Worm (Caenorhabditis elegans) whole organism, L1 larva: ENCODE measurements around the gene rom-2.

Experiments used
- F16B12.6 ChIP-seq: fragments of 150-350 bp; optimal IDR thresholded peaks from 2 replicates; lab custom pipeline; 2014; ENCODE audit warnings: missing biosample characterization, missing genetic modification characterization
- alr-1 ChIP-seq: fragments of 200-800 bp; sonication (Bioruptor generic); optimal IDR thresholded peaks from 2 replicates; lab custom pipeline; 2018; ENCODE audit warnings: borderline replicate concordance, mild to moderate bottlenecking, missing genetic modification characterization, missing compliant biosample characterization
- aly-2 ChIP-seq: fragments of 150-350 bp; optimal IDR thresholded peaks from 2 replicates; lab custom pipeline; 2014; ENCODE audit warnings: missing biosample characterization, missing genetic modification characterization
- blmp-1 ChIP-seq: fragments of 150-350 bp; optimal IDR thresholded peaks from 2 replicates; lab custom pipeline; 2014; ENCODE audit warnings: missing biosample characterization, missing genetic modification characterization
- ceh-63 ChIP-seq: fragments of 200-800 bp; sonication (Bioruptor generic); optimal IDR thresholded peaks from 2 replicates; lab custom pipeline; 2018; ENCODE audit warnings: mild to moderate bottlenecking, missing genetic modification characterization, missing compliant biosample characterization
- ceh-8 ChIP-seq: fragments of 200-800 bp; sonication (Bioruptor generic); optimal IDR thresholded peaks from 2 replicates; lab custom pipeline; 2018; ENCODE audit warnings: mild to moderate bottlenecking, missing genetic modification characterization, moderate library complexity, missing compliant biosample characterization
- ceh-82 ChIP-seq, 3 experiments: fragments of 150-350 bp in 1 of 3; sonication (generic microtip) in 2 of 3; optimal IDR thresholded peaks; 2 replicates each; lab custom pipeline; 2014 to 2017; ENCODE audit warnings: missing biosample characterization in 3 of 3, missing genetic modification characterization in 3 of 3
- ceh-90 ChIP-seq: sonication (generic microtip); optimal IDR thresholded peaks from 2 replicates; lab custom pipeline; 2016; ENCODE audit warnings: missing genetic modification characterization, missing compliant biosample characterization
- dpl-1 ChIP-seq, 3 experiments: fragments of 150-350 bp in 2 of 3; sonication (generic microtip) in 1 of 3; optimal IDR thresholded peaks; 2 replicates each; lab custom pipeline; 2014 to 2017; ENCODE audit warnings: missing biosample characterization in 3 of 3, missing genetic modification characterization in 3 of 3, missing genetic modification reagents in 3 of 3
- dsc-1 ChIP-seq: sonication (generic microtip); optimal IDR thresholded peaks from 2 replicates; lab custom pipeline; 2016; ENCODE audit warnings: mild to moderate bottlenecking, missing genetic modification characterization, missing compliant biosample characterization
- efl-1 ChIP-seq, 4 experiments: fragments of 150-350 bp; optimal IDR thresholded peaks in 3 of 4; peaks in 1 of 4; 1 replicate in 1 of 4; 2 replicates in 3 of 4; lab custom pipeline; 2014; ENCODE audit warnings: missing biosample characterization in 2 of 4, missing genetic modification characterization in 2 of 4, missing genetic modification reagents in 2 of 4
- efl-3 ChIP-seq: fragments of 200-800 bp; sonication (Bioruptor generic); optimal IDR thresholded peaks from 2 replicates; lab custom pipeline; 2018; ENCODE audit warnings: mild to moderate bottlenecking, missing genetic modification characterization, missing compliant biosample characterization
- elt-2 ChIP-seq: sonication (generic microtip); optimal IDR thresholded peaks from 2 replicates; lab custom pipeline; 2016; ENCODE audit warnings: missing genetic modification characterization, mild to moderate bottlenecking, inconsistent platforms, missing compliant biosample characterization, missing genetic modification reagents
- elt-3 ChIP-seq, 6 experiments: fragments of 150-350 bp in 1 of 6; sonication (generic microtip); optimal IDR thresholded peaks; 2 replicates each; lab custom pipeline; 2017 to 2018; ENCODE audit warnings: missing biosample characterization in 6 of 6, missing genetic modification characterization in 6 of 6, inconsistent platforms in 1 of 6
- ets-5 ChIP-seq: fragments of 200-800 bp; sonication (Bioruptor generic); IDR thresholded peaks from 2 replicates; pipeline ENCODE4 v1.3.6; 2022; ENCODE audit warnings: missing genetic modification characterization, missing compliant biosample characterization
- fkh-4 ChIP-seq: sonication (generic microtip); optimal IDR thresholded peaks from 2 replicates; lab custom pipeline; 2016; ENCODE audit warnings: missing compliant biosample characterization, missing genetic modification characterization, borderline replicate concordance
- fos-1 ChIP-seq: fragments of 150-350 bp; optimal IDR thresholded peaks from 2 replicates; lab custom pipeline; 2014; ENCODE audit warnings: missing biosample characterization, missing genetic modification characterization
- grh-1 ChIP-seq: fragments of 200-800 bp; sonication (Bioruptor generic); IDR thresholded peaks from 2 replicates; pipeline ENCODE4 v1.3.6; 2022; ENCODE audit warnings: missing genetic modification reagents, missing genetic modification characterization, missing compliant biosample characterization
- hpl-2 ChIP-seq: fragments of 150-350 bp; optimal IDR thresholded peaks from 2 replicates; lab custom pipeline; 2014; ENCODE audit warnings: missing biosample characterization, missing genetic modification reagents, missing genetic modification characterization
- irx-1 ChIP-seq: sonication (generic microtip); optimal IDR thresholded peaks from 2 replicates; lab custom pipeline; 2016; ENCODE audit warnings: missing genetic modification characterization, missing compliant biosample characterization
- isw-1 ChIP-seq: fragments of 200-800 bp; sonication (Bioruptor generic); IDR thresholded peaks from 2 replicates; pipeline ENCODE4 v1.3.6; 2022; ENCODE audit warnings: missing genetic modification characterization, missing compliant biosample characterization
- lin-14 ChIP-seq: fragments of 200-800 bp; sonication (Bioruptor generic); optimal IDR thresholded peaks from 2 replicates; lab custom pipeline; 2018; ENCODE audit warnings: mild to moderate bottlenecking, missing genetic modification characterization, moderate library complexity, missing compliant biosample characterization
- lin-15B ChIP-seq: fragments of 150-350 bp; sonication (generic microtip); optimal IDR thresholded peaks from 3 replicates; lab custom pipeline; 2014; ENCODE audit warnings: missing biosample characterization, missing genetic modification characterization
- lin-35 ChIP-seq, 2 experiments: fragments of 150-350 bp; optimal IDR thresholded peaks; 2 replicates each; lab custom pipeline; 2014; ENCODE audit warnings: missing biosample characterization in 2 of 2, missing genetic modification characterization in 2 of 2, missing genetic modification reagents in 2 of 2
- lin-39 ChIP-seq: fragments of 150-350 bp; optimal IDR thresholded peaks from 2 replicates; lab custom pipeline; 2014; ENCODE audit warnings: missing biosample characterization, missing genetic modification reagents, missing genetic modification characterization
- lir-3 ChIP-seq: sonication (generic microtip); optimal IDR thresholded peaks from 2 replicates; lab custom pipeline; 2016; ENCODE audit warnings: mild to moderate bottlenecking, missing genetic modification characterization, moderate library complexity, missing compliant biosample characterization; ENCODE audit not compliant: poor library complexity
- lsy-2 ChIP-seq, 2 experiments: fragments of 150-350 bp; optimal IDR thresholded peaks; 2 replicates each; lab custom pipeline; 2014; ENCODE audit warnings: missing biosample characterization in 2 of 2, missing genetic modification characterization in 2 of 2
- mab-9 ChIP-seq: fragments of 200-800 bp; sonication (Bioruptor generic); IDR thresholded peaks from 2 replicates; pipeline ENCODE4 v1.3.6; 2022; ENCODE audit warnings: missing genetic modification reagents, missing genetic modification characterization, missing compliant biosample characterization
- mdl-1 ChIP-seq, 2 experiments: fragments of 150-350 bp; optimal IDR thresholded peaks; 2 replicates each; lab custom pipeline; 2014 to 2017; ENCODE audit warnings: missing biosample characterization in 2 of 2, missing genetic modification characterization in 2 of 2, inconsistent platforms in 1 of 2
- mef-2 ChIP-seq: fragments of 150-350 bp; optimal IDR thresholded peaks from 2 replicates; lab custom pipeline; 2014; ENCODE audit warnings: missing biosample characterization, missing genetic modification characterization
- nhr-11 ChIP-seq: fragments of 150-350 bp; optimal IDR thresholded peaks from 2 replicates; lab custom pipeline; 2014; ENCODE audit warnings: missing biosample characterization, missing genetic modification characterization
- nhr-19 ChIP-seq: fragments of 200-800 bp; sonication (Bioruptor generic); conservative IDR thresholded peaks from 2 replicates; pipeline ENCODE4 v1.3.6; 2022; ENCODE audit warnings: missing genetic modification characterization, missing compliant biosample characterization
- nhr-28 ChIP-seq: fragments of 150-350 bp; optimal IDR thresholded peaks from 2 replicates; lab custom pipeline; 2014; ENCODE audit warnings: missing biosample characterization, missing genetic modification characterization
- nhr-47 ChIP-seq: sonication (generic microtip); optimal IDR thresholded peaks from 2 replicates; lab custom pipeline; 2016; ENCODE audit warnings: mild to moderate bottlenecking, missing genetic modification characterization, moderate library complexity, missing compliant biosample characterization
- nhr-76 ChIP-seq: sonication (generic microtip); optimal IDR thresholded peaks from 2 replicates; lab custom pipeline; 2017; ENCODE audit warnings: missing biosample characterization, missing genetic modification characterization
- nhr-77 ChIP-seq: fragments of 150-350 bp; optimal IDR thresholded peaks from 2 replicates; lab custom pipeline; 2014; ENCODE audit warnings: missing biosample characterization, missing genetic modification characterization
- nhr-84 ChIP-seq: sonication (generic microtip); optimal IDR thresholded peaks from 2 replicates; lab custom pipeline; 2017; ENCODE audit warnings: missing biosample characterization, missing genetic modification characterization
- nhr-85 ChIP-seq: sonication (generic microtip); peaks from one replicate; lab custom pipeline; 2016; ENCODE audit warnings: missing genetic modification characterization, inconsistent platforms, missing compliant biosample characterization
- pax-3 ChIP-seq: fragments of 200-800 bp; sonication (Bioruptor generic); optimal IDR thresholded peaks from 2 replicates; lab custom pipeline; 2018; ENCODE audit warnings: mild to moderate bottlenecking, missing genetic modification characterization, moderate library complexity, missing compliant biosample characterization
- pqm-1 ChIP-seq: sonication (generic microtip); optimal IDR thresholded peaks from 3 replicates; lab custom pipeline; 2017; ENCODE audit warnings: missing biosample characterization, missing genetic modification characterization
- rnt-1 ChIP-seq: sonication (generic microtip); optimal IDR thresholded peaks from 2 replicates; lab custom pipeline; 2016; ENCODE audit warnings: mild to moderate bottlenecking, missing genetic modification characterization, moderate library complexity, missing compliant biosample characterization
- skn-1 ChIP-seq: fragments of 150-350 bp; optimal IDR thresholded peaks from 2 replicates; lab custom pipeline; 2014; ENCODE audit warnings: missing biosample characterization, missing genetic modification characterization
- snpc-4 ChIP-seq: fragments of 150-350 bp; optimal IDR thresholded peaks from 2 replicates; lab custom pipeline; 2014; ENCODE audit warnings: missing biosample characterization, missing genetic modification characterization
- sup-37 ChIP-seq: fragments of 200-800 bp; sonication (Bioruptor generic); optimal IDR thresholded peaks from 2 replicates; lab custom pipeline; 2018; ENCODE audit warnings: mild to moderate bottlenecking, missing genetic modification characterization, missing compliant biosample characterization
- unc-30 ChIP-seq: sonication (generic microtip); optimal IDR thresholded peaks from 2 replicates; lab custom pipeline; 2017; ENCODE audit warnings: missing biosample characterization, missing genetic modification characterization
- unc-86 ChIP-seq: sonication (generic microtip); optimal IDR thresholded peaks from 2 replicates; lab custom pipeline; 2016; ENCODE audit warnings: missing genetic modification characterization, missing compliant biosample characterization
- vab-15 ChIP-seq: sonication (generic microtip); optimal IDR thresholded peaks from 2 replicates; lab custom pipeline; 2017; ENCODE audit warnings: missing genotype, mild to moderate bottlenecking, missing genetic modification characterization, missing compliant biosample characterization
- zag-1 ChIP-seq: fragments of 150-350 bp; optimal IDR thresholded peaks from 2 replicates; lab custom pipeline; 2014; ENCODE audit warnings: missing biosample characterization, missing genetic modification characterization
- zip-4 ChIP-seq: fragments of 200-800 bp; sonication (Bioruptor generic); optimal IDR thresholded peaks from 2 replicates; lab custom pipeline; 2018; ENCODE audit warnings: mild to moderate bottlenecking, missing genetic modification characterization, moderate library complexity, missing compliant biosample characterization
- ztf-11 ChIP-seq, 2 experiments: sonication (generic microtip); optimal IDR thresholded peaks; 2 replicates each; lab custom pipeline; 2016 to 2017; ENCODE audit warnings: missing genetic modification characterization in 2 of 2, missing biosample characterization in 1 of 2, missing compliant biosample characterization in 1 of 2

The rom-2 gene

ce11 chrIII:9619079-9619761, 23.8 kb upstream of the rom-2 start, which contains the start of gene hlh-11 (continued):
- TF ChIP-seq aly-2 (tag; lab: Kevin White, UChicago) (peak; percentile 33), elt-2 (tag; lab: Kevin White, UChicago) (peak; percentile 65), fkh-4 (tag; lab: Kevin White, UChicago) (peak; percentile 72), nhr-85 (peak; percentile 97), snpc-4 (tag; lab: Kevin White, UChicago) (peak; percentile 50), unc-30 (no peak), fos-1 (peak; percentile 58), pqm-1 (peak; percentile 27), efl-1 (optimal IDR thresholded peaks at IDR 0.05; lab: Kevin White, UChicago) (peak; percentile 82 to 88), efl-1 (GFP tag; optimal IDR thresholded peaks at IDR 0.05 in 1 of 2; lab: Kevin White, UChicago) (peak; percentile 60 to 93), ceh-8 (peak; percentile 47), mef-2 (tag; lab: Kevin White, UChicago) (peak; percentile 59), unc-86 (peak; percentile 81), F16B12.6 (tag; lab: Kevin White, UChicago) (peak; percentile 41), ceh-90 (tag; lab: Kevin White, UChicago) (peak; percentile 0), mab-9 (GFP tag; lab: Robert Waterston, UW) (peak; percentile 28), pax-3 (tag; lab: Kevin White, UChicago) (peak; percentile 55), lin-15B (tag; lab: Kevin White, UChicago) (peak; percentile 38), lin-35 (GFP tag; optimal IDR thresholded peaks at IDR 0.05; lab: Kevin White, UChicago) (peak; percentile 69 to 71), vab-15 (tag; lab: Kevin White, UChicago) (no peak), efl-3 (GFP tag; lab: Kevin White, UChicago) (no peak), nhr-77 (peak; percentile 92), nhr-11 (peak; percentile 79), ceh-82 (tag; optimal IDR thresholded peaks at IDR 0.05; lab: Kevin White, UChicago) (peak; percentile 51 to 81 (median 70)), ztf-11 (tag; optimal IDR thresholded peaks at IDR 0.05; lab: Kevin White, UChicago) (peak in 1 of 2 experiments; percentile 68), sup-37 (GFP tag; lab: Kevin White, UChicago) (peak; percentile 59), ets-5 (no peak), nhr-84 (no peak), zip-4 (peak; percentile 44), lsy-2 (tag; optimal IDR thresholded peaks at IDR 0.05; lab: Kevin White, UChicago) (peak; percentile 82 to 93), mdl-1 (tag; optimal IDR thresholded peaks at IDR 0.05; lab: Kevin White, UChicago) (peak; percentile 86 to 99), skn-1 (tag; lab: Kevin White, UChicago) (peak; percentile 71), nhr-76 (tag; lab: Kevin White, UChicago) (no peak), irx-1 (tag; lab: Kevin White, UChicago) (peak; percentile 72), lir-3 (tag; lab: Kevin White, UChicago) (peak; percentile 90), grh-1 (GFP tag; lab: Robert Waterston, UW) (peak; percentile 28), hpl-2 (no peak), nhr-28 (tag; lab: Kevin White, UChicago) (no peak), rnt-1 (tag; lab: Kevin White, UChicago) (peak; percentile 93), zag-1 (tag; lab: Kevin White, UChicago) (peak; percentile 87), alr-1 (no peak)

ce11 chrIII:9617599-9618262, 22.3 kb upstream of the rom-2 start:
- TF ChIP-seq ceh-82 (tag; optimal IDR thresholded peaks at IDR 0.05; lab: Kevin White, UChicago) (no peak), isw-1 (GFP tag; lab: Robert Waterston, UW) (no peak), ceh-63 (no peak), zip-4 (no peak), ceh-90 (tag; lab: Kevin White, UChicago) (no peak), rnt-1 (tag; lab: Kevin White, UChicago) (no peak), unc-30 (no peak), pax-3 (tag; lab: Kevin White, UChicago) (no peak), lin-14 (GFP tag; lab: Kevin White, UChicago) (peak; percentile 1), nhr-47 (tag; lab: Kevin White, UChicago) (no peak), nhr-85 (peak; percentile 67), dpl-1 (GFP tag; optimal IDR thresholded peaks at IDR 0.05; lab: Kevin White, UChicago) (peak in 1 of 3 experiments; percentile 8), blmp-1 (tag; lab: Kevin White, UChicago) (peak; percentile 13), elt-3 (tag; optimal IDR thresholded peaks at IDR 0.05; lab: Kevin White, UChicago) (no peak), vab-15 (tag; lab: Kevin White, UChicago) (no peak), nhr-19 (GFP tag; lab: Robert Waterston, UW) (no peak), dsc-1 (tag; lab: Kevin White, UChicago) (no peak), lin-39 (no peak)
